Worm (Caenorhabditis elegans) whole organism, L2 larva: ENCODE data around the gene F47C12.7.

Experiments used
- C34F6.9 ChIP-seq: fragments of 150-350 bp; optimal IDR thresholded peaks from 2 replicates; lab custom pipeline; 2014; ENCODE audit warnings: missing biosample characterization, missing genetic modification characterization
- F13H6.1 ChIP-seq: sonication (generic microtip); optimal IDR thresholded peaks from 2 replicates; lab custom pipeline; 2016; ENCODE audit warnings: missing genetic modification characterization, missing compliant biosample characterization
- Y55F3AM.14 ChIP-seq: fragments of 200-800 bp; sonication (Bioruptor generic); optimal IDR thresholded peaks from 2 replicates; lab custom pipeline; 2018; ENCODE audit warnings: mild to moderate bottlenecking, missing genetic modification characterization, missing compliant biosample characterization
- ZK546.5 ChIP-seq: sonication (generic microtip); optimal IDR thresholded peaks from 2 replicates; lab custom pipeline; 2017; ENCODE audit warnings: missing biosample characterization, missing genetic modification characterization
- alr-1 ChIP-seq: fragments of 150-350 bp; optimal IDR thresholded peaks from 2 replicates; lab custom pipeline; 2014; ENCODE audit warnings: missing biosample characterization, missing genetic modification characterization
- ama-1 ChIP-seq: fragments of 150-350 bp; optimal IDR thresholded peaks from 2 replicates; lab custom pipeline; 2018; ENCODE audit warnings: inconsistent platforms
- blmp-1 ChIP-seq: sonication (generic microtip); optimal IDR thresholded peaks from 2 replicates; lab custom pipeline; 2017; ENCODE audit warnings: missing genetic modification characterization, mild to moderate bottlenecking, missing compliant biosample characterization, antibody characterized with exemption, moderate library complexity; ENCODE audit not compliant: insufficient read depth
- ceh-16 ChIP-seq: fragments of 150-350 bp; optimal IDR thresholded peaks from 2 replicates; lab custom pipeline; 2014; ENCODE audit warnings: missing biosample characterization, missing genetic modification characterization
- ceh-82 ChIP-seq: fragments of 150-350 bp; optimal IDR thresholded peaks from 2 replicates; lab custom pipeline; 2014; ENCODE audit warnings: missing biosample characterization, missing genetic modification characterization
- crh-2 ChIP-seq: sonication (generic microtip); optimal IDR thresholded peaks from 2 replicates; lab custom pipeline; 2017; ENCODE audit warnings: missing biosample characterization, missing genetic modification characterization
- dmd-4 ChIP-seq: sonication (generic microtip); optimal IDR thresholded peaks from 2 replicates; lab custom pipeline; 2017; ENCODE audit warnings: missing biosample characterization, missing genetic modification characterization
- egl-27 ChIP-seq: sonication (generic microtip); optimal IDR thresholded peaks from 3 replicates; lab custom pipeline; 2017; ENCODE audit warnings: missing biosample characterization, missing genetic modification reagents, missing genetic modification characterization
- elt-1 ChIP-seq: fragments of 150-350 bp; optimal IDR thresholded peaks from 2 replicates; lab custom pipeline; 2014; ENCODE audit warnings: missing biosample characterization, missing genetic modification characterization
- elt-3 ChIP-seq: sonication (generic microtip); optimal IDR thresholded peaks from 2 replicates; lab custom pipeline; 2017; ENCODE audit warnings: missing biosample characterization, missing genetic modification characterization
- fos-1 ChIP-seq: fragments of 150-350 bp; optimal IDR thresholded peaks from 2 replicates; lab custom pipeline; 2014; ENCODE audit warnings: missing biosample characterization, missing genetic modification characterization
- gmeb-1 ChIP-seq: fragments of 150-350 bp; optimal IDR thresholded peaks from 2 replicates; lab custom pipeline; 2014; ENCODE audit warnings: missing biosample characterization, missing genetic modification characterization
- lin-13 ChIP-seq: fragments of 150-350 bp; optimal IDR thresholded peaks from 2 replicates; lab custom pipeline; 2014; ENCODE audit warnings: missing biosample characterization, missing genetic modification reagents, missing genetic modification characterization
- lsy-2 ChIP-seq, 2 experiments: fragments of 150-350 bp in 1 of 2; sonication (generic microtip) in 1 of 2; optimal IDR thresholded peaks; 2 replicates each; lab custom pipeline; 2014 to 2017; ENCODE audit warnings: missing biosample characterization in 2 of 2, missing genetic modification characterization in 2 of 2
- mab-5 ChIP-seq: fragments of 150-350 bp; optimal IDR thresholded peaks from 2 replicates; lab custom pipeline; 2014; ENCODE audit warnings: missing biosample characterization, missing genetic modification characterization
- mbf-1 ChIP-seq: sonication (generic microtip); optimal IDR thresholded peaks from 2 replicates; lab custom pipeline; 2017; ENCODE audit warnings: missing biosample characterization, missing genetic modification characterization
- mdl-1 ChIP-seq, 2 experiments: fragments of 150-350 bp in 1 of 2; sonication (generic microtip) in 1 of 2; optimal IDR thresholded peaks; 2 replicates each; lab custom pipeline; 2017; ENCODE audit warnings: missing biosample characterization in 2 of 2, missing genetic modification characterization in 2 of 2
- nhr-11 ChIP-seq: fragments of 150-350 bp; optimal IDR thresholded peaks from 2 replicates; lab custom pipeline; 2014; ENCODE audit warnings: missing biosample characterization, missing genetic modification characterization
- nhr-129 ChIP-seq: fragments of 150-350 bp; optimal IDR thresholded peaks from 2 replicates; lab custom pipeline; 2014; ENCODE audit warnings: missing biosample characterization, missing genetic modification characterization
- nhr-21 ChIP-seq: fragments of 150-350 bp; optimal IDR thresholded peaks from 2 replicates; lab custom pipeline; 2014; ENCODE audit warnings: missing biosample characterization, missing genetic modification characterization
- nhr-25 ChIP-seq: fragments of 150-350 bp; sonication (generic microtip); optimal IDR thresholded peaks from 3 replicates; lab custom pipeline; 2014; ENCODE audit warnings: missing biosample characterization, missing genetic modification characterization
- nhr-6 ChIP-seq: fragments of 150-350 bp; optimal IDR thresholded peaks from 2 replicates; lab custom pipeline; 2014; ENCODE audit warnings: missing biosample characterization, missing genetic modification characterization
- peb-1 ChIP-seq: fragments of 150-350 bp; optimal IDR thresholded peaks from 2 replicates; lab custom pipeline; 2014; ENCODE audit warnings: missing biosample characterization, missing genetic modification characterization
- sem-4 ChIP-seq: fragments of 150-350 bp; optimal IDR thresholded peaks from 2 replicates; lab custom pipeline; 2014; ENCODE audit warnings: missing biosample characterization, missing genetic modification reagents, missing genetic modification characterization
- skn-1 ChIP-seq: sonication (generic microtip); optimal IDR thresholded peaks from 2 replicates; lab custom pipeline; 2017; ENCODE audit warnings: missing biosample characterization, missing genetic modification characterization
- sma-3 ChIP-seq: sonication (generic microtip); optimal IDR thresholded peaks from 2 replicates; lab custom pipeline; 2016; ENCODE audit warnings: missing genetic modification reagents, missing genetic modification characterization, missing compliant biosample characterization
- sma-9 ChIP-seq, 2 experiments: fragments of 150-350 bp in 1 of 2; sonication (generic microtip) in 1 of 2; optimal IDR thresholded peaks; 2 replicates each; lab custom pipeline; 2014 to 2016; ENCODE audit warnings: missing genetic modification characterization in 2 of 2, mild to moderate bottlenecking in 1 of 2, missing biosample characterization in 1 of 2, missing compliant biosample characterization in 1 of 2, missing genetic modification reagents in 1 of 2, moderate library complexity in 1 of 2
- snpc-4 ChIP-seq: fragments of 150-350 bp; optimal IDR thresholded peaks from 2 replicates; lab custom pipeline; 2014; ENCODE audit warnings: missing biosample characterization, missing genetic modification characterization
- unc-55 ChIP-seq: fragments of 150-350 bp; sonication (generic microtip); optimal IDR thresholded peaks from 3 replicates; lab custom pipeline; 2014; ENCODE audit warnings: missing biosample characterization, missing genetic modification reagents, missing genetic modification characterization
- unc-62 ChIP-seq: fragments of 150-350 bp; optimal IDR thresholded peaks from 2 replicates; lab custom pipeline; 2014; ENCODE audit warnings: missing biosample characterization, missing genetic modification reagents, missing genetic modification characterization
- zag-1 ChIP-seq: fragments of 150-350 bp; optimal IDR thresholded peaks from 2 replicates; lab custom pipeline; 2014; ENCODE audit warnings: missing biosample characterization, missing genetic modification characterization
- ztf-1 ChIP-seq: fragments of 200-800 bp; sonication (Bioruptor generic); conservative IDR thresholded peaks from 2 replicates; pipeline ENCODE4 v1.3.6; 2022; ENCODE audit warnings: missing genetic modification characterization, missing compliant biosample characterization
- ztf-11 ChIP-seq: sonication (generic microtip); optimal IDR thresholded peaks from 2 replicates; lab custom pipeline; 2017; ENCODE audit warnings: missing biosample characterization, missing genetic modification characterization
- ztf-4 ChIP-seq: fragments of 150-350 bp; optimal IDR thresholded peaks from 2 replicates; lab custom pipeline; 2014; ENCODE audit warnings: missing biosample characterization, missing genetic modification characterization

F47C12.7 gene

DNA sequence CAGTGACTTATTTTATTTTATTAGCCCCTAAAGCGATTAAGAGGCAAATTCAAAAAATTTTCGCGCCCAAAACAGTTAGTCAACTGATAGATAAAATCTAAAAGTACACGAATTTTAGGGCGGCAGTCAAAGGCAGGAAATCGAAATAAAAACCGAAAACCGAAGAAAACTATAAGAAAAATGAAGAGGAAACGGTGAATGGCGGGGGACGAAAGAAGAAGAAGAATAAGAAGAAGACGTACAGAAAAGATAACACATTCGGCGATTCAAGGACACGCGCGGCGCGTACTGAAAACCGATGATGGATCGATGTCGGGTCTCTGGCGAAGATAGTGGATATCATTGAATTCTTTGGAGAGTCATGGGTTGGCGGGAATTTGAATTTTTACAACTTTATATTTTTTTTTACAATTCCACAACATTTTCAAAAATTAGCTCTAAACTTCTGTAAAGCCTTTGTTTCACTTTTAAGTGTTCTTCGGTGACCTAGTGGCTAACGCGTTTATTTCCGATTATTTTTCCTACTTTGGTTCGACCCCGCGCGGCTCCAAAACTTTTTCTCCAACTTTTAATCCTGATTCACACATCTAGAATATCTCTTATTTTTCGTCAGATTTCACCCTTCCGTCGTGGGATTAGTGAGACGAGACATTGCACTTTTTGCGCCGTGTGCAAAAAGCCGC is 35.8 kb upstream of the F47C12.7 start (continued):
- TF ChIP-seq ztf-1 (GFP tag; lab: Robert Waterston, UW) (no peak), gmeb-1 (tag; lab: Kevin White, UChicago) (peak; percentile 79), sem-4 (no peak), alr-1 (tag; lab: Kevin White, UChicago) (no peak), unc-62 (GFP tag; lab: Kevin White, UChicago) (no peak)

DNA sequence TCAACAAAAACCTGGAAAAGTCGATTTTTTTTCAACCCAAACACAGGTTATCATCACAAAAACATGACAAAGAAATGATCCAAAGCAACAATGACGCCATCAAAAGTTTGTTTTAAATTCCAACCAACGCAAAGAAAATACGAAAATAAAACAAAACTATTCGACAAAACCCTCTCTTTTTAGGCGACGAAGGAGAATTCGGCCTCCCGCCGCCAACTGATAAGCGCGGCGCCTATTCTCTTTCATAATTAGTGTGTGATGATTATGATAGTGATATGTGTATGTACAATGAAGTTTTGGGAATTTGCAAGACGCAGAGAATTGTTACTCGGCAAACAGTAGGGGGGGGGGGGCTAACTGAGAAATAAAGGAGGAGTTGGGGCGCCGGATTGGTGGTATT is 34.0 kb upstream of the F47C12.7 start:
- TF ChIP-seq sma-9 (GFP tag; optimal IDR thresholded peaks at IDR 0.05; lab: Kevin White, UChicago) (peak; percentile 65), sma-9 (tag; optimal IDR thresholded peaks at IDR 0.05; lab: Kevin White, UChicago) (no peak), C34F6.9 (tag; lab: Kevin White, UChicago) (no peak), elt-3 (tag; lab: Kevin White, UChicago) (no peak), ztf-4 (tag; lab: Kevin White, UChicago) (no peak), crh-2 (peak; percentile 21), ama-1 (lab: Kevin White, UChicago) (peak; percentile 26), zag-1 (tag; lab: Kevin White, UChicago) (no peak), fos-1 (tag; lab: Kevin White, UChicago) (peak; percentile 35), sem-4 (no peak), ZK546.5 (tag; lab: Kevin White, UChicago) (no peak), egl-27 (tag; lab: Kevin White, UChicago) (no peak), peb-1 (tag; lab: Kevin White, UChicago) (no peak), sma-3 (GFP tag; lab: Kevin White, UChicago) (peak; percentile 46), unc-55 (GFP tag; lab: Kevin White, UChicago) (no peak), dmd-4 (tag; lab: Kevin White, UChicago) (no peak), lin-13 (GFP tag; lab: Kevin White, UChicago) (no peak), skn-1 (tag; lab: Kevin White, UChicago) (no peak)

ce11 chrIV:4028177-4028576 is 32.9 kb upstream of the F47C12.7 start:
- TF ChIP-seq C34F6.9 (tag; lab: Kevin White, UChicago), result peak; percentile 14
- TF ChIP-seq unc-62 (GFP tag; lab: Kevin White, UChicago), result no peak
- peak; percentile 25 for TF ChIP-seq gmeb-1 (tag; lab: Kevin White, UChicago)
- TF ChIP-seq ceh-16 (tag; lab: Kevin White, UChicago), result peak; percentile 92
- no peak for TF ChIP-seq nhr-11 (tag; lab: Kevin White, UChicago)
- TF ChIP-seq nhr-6 (tag; lab: Kevin White, UChicago), result peak; percentile 24
- TF ChIP-seq mab-5, result peak; percentile 15
- no peak for TF ChIP-seq ztf-11 (tag; lab: Kevin White, UChicago)
- TF ChIP-seq Y55F3AM.14 (GFP tag; lab: Kevin White, UChicago), result peak; percentile 70
- peak; percentile 54 for TF ChIP-seq nhr-25 (tag; lab: Kevin White, UChicago)
- TF ChIP-seq zag-1 (tag; lab: Kevin White, UChicago), result peak; percentile 5
- TF ChIP-seq ama-1 (lab: Kevin White, UChicago), result no peak
- TF ChIP-seq sem-4, result peak; percentile 32
- peak; percentile 59 for TF ChIP-seq nhr-21 (tag; lab: Kevin White, UChicago)
- no peak for TF ChIP-seq peb-1 (tag; lab: Kevin White, UChicago)
- TF ChIP-seq blmp-1 (tag; lab: Kevin White, UChicago), result peak; percentile 52
- TF ChIP-seq skn-1 (tag; lab: Kevin White, UChicago), result no peak
- TF ChIP-seq lin-13 (GFP tag; lab: Kevin White, UChicago), result peak; percentile 4
- TF ChIP-seq ceh-82 (tag; lab: Kevin White, UChicago), result no peak
- TF ChIP-seq F13H6.1 (tag; lab: Kevin White, UChicago), result peak; percentile 91
- TF ChIP-seq crh-2, result peak; percentile 55
- TF ChIP-seq mdl-1 (tag; optimal IDR thresholded peaks at IDR 0.05; lab: Kevin White, UChicago), result peak; percentile 70 to 72
- TF ChIP-seq elt-1 (tag; lab: Kevin White, UChicago), result peak; percentile 11
- TF ChIP-seq lsy-2 (tag; optimal IDR thresholded peaks at IDR 0.05; lab: Kevin White, UChicago), result peak; percentile 5 to 52
- TF ChIP-seq mbf-1 (tag; lab: Kevin White, UChicago), result no peak
- TF ChIP-seq sma-9 (GFP tag; optimal IDR thresholded peaks at IDR 0.05; lab: Kevin White, UChicago), result peak; percentile 88
- TF ChIP-seq sma-9 (tag; optimal IDR thresholded peaks at IDR 0.05; lab: Kevin White, UChicago), result no peak
- peak; percentile 82 for TF ChIP-seq nhr-129 (tag; lab: Kevin White, UChicago)
- no peak for TF ChIP-seq snpc-4 (tag; lab: Kevin White, UChicago)
- TF ChIP-seq fos-1 (tag; lab: Kevin White, UChicago), result peak; percentile 79
- TF ChIP-seq sma-3 (GFP tag; lab: Kevin White, UChicago), result peak; percentile 69
- TF ChIP-seq, all 48 proteins: peak for 21
